Worm (Caenorhabditis elegans) whole organism, L4/young adult: ENCODE measurements around the gene egl-6.

ENCODE experiments used
- W03F9.2 ChIP-seq: fragments of 150-350 bp; optimal IDR thresholded peaks from 2 replicates; lab custom pipeline; 2014; ENCODE audit warnings: missing biosample characterization, missing genetic modification characterization
- him-1 ChIP-seq: sonication (generic microtip); optimal IDR thresholded peaks from 2 replicates; lab custom pipeline; 2016; ENCODE audit warnings: missing genotype, missing genetic modification reagents, missing genetic modification characterization, missing compliant biosample characterization

- no peak for TF ChIP-seq him-1 (tag; lab: Kevin White, UChicago)
- no peak for TF ChIP-seq W03F9.2
These were observed 2.0 kb downstream of the egl-6 start for ce11 chrX:5932923-5933322.
